Worm (Caenorhabditis elegans) whole organism, L1 larva: Measurements from ENCODE around the gene Y45F10C.4.

Experiments
- aly-2 ChIP-seq: fragments of 150-350 bp; optimal IDR thresholded peaks from 2 replicates; lab custom pipeline; 2014; ENCODE audit warnings: missing biosample characterization, missing genetic modification characterization
- ceh-82 ChIP-seq, 3 experiments: fragments of 150-350 bp in 1 of 3; sonication (generic microtip) in 2 of 3; optimal IDR thresholded peaks; 2 replicates each; lab custom pipeline; 2014 to 2017; ENCODE audit warnings: missing biosample characterization in 3 of 3, missing genetic modification characterization in 3 of 3
- efl-3 ChIP-seq: fragments of 200-800 bp; sonication (Bioruptor generic); optimal IDR thresholded peaks from 2 replicates; lab custom pipeline; 2018; ENCODE audit warnings: mild to moderate bottlenecking, missing genetic modification characterization, missing compliant biosample characterization
- egl-13 ChIP-seq: sonication (generic microtip); optimal IDR thresholded peaks from 2 replicates; lab custom pipeline; 2016; ENCODE audit warnings: missing genotype, missing genetic modification reagents, missing genetic modification characterization, missing compliant biosample characterization
- fkh-10 ChIP-seq: sonication (generic microtip); optimal IDR thresholded peaks from 2 replicates; lab custom pipeline; 2017; ENCODE audit warnings: missing biosample characterization, missing genetic modification reagents, missing genetic modification characterization
- lin-15B ChIP-seq: fragments of 150-350 bp; sonication (generic microtip); optimal IDR thresholded peaks from 3 replicates; lab custom pipeline; 2014; ENCODE audit warnings: missing biosample characterization, missing genetic modification characterization
- lsy-2 ChIP-seq, 2 experiments: fragments of 150-350 bp; optimal IDR thresholded peaks; 2 replicates each; lab custom pipeline; 2014; ENCODE audit warnings: missing biosample characterization in 2 of 2, missing genetic modification characterization in 2 of 2
- nhr-28 ChIP-seq: fragments of 150-350 bp; optimal IDR thresholded peaks from 2 replicates; lab custom pipeline; 2014; ENCODE audit warnings: missing biosample characterization, missing genetic modification characterization
- skn-1 ChIP-seq: fragments of 150-350 bp; optimal IDR thresholded peaks from 2 replicates; lab custom pipeline; 2014; ENCODE audit warnings: missing biosample characterization, missing genetic modification characterization
- snu-23 ChIP-seq: sonication (generic microtip); optimal IDR thresholded peaks from 2 replicates; lab custom pipeline; 2016; ENCODE audit warnings: missing genetic modification characterization, missing compliant biosample characterization
- ztf-11 ChIP-seq, 2 experiments: sonication (generic microtip); optimal IDR thresholded peaks; 2 replicates each; lab custom pipeline; 2016 to 2017; ENCODE audit warnings: missing genetic modification characterization in 2 of 2, missing biosample characterization in 1 of 2, missing compliant biosample characterization in 1 of 2

- TF ChIP-seq efl-3 (no peak), lsy-2 (tag; optimal IDR thresholded peaks at IDR 0.05; lab: Kevin White, UChicago) (no peak), lin-15B (tag; lab: Kevin White, UChicago) (no peak), nhr-28 (tag; lab: Kevin White, UChicago) (no peak), skn-1 (tag; lab: Kevin White, UChicago) (no peak), fkh-10 (GFP tag; lab: Kevin White, UChicago) (no peak), egl-13 (tag; lab: Kevin White, UChicago) (no peak), ceh-82 (tag; optimal IDR thresholded peaks at IDR 0.05; lab: Kevin White, UChicago) (no peak), aly-2 (tag; lab: Kevin White, UChicago) (no peak), ztf-11 (tag; optimal IDR thresholded peaks at IDR 0.05; lab: Kevin White, UChicago) (no peak), snu-23 (GFP tag; lab: Kevin White, UChicago) (no peak)
Observed at ce11 chrIV:13636975-13637374, 27.0 kb downstream of the Y45F10C.4 start, which contains the start of gene C08F11.7.
